Worm (Caenorhabditis elegans) whole organism, early embryonic: ENCODE data around the gene C01G10.18.
"Not testable (repeated sequence)": the region's sequence is repeated elsewhere in the genome, so short reads cannot be mapped to it uniquely, and the experiment has no call there.

Experiments used
- B0310.2 ChIP-seq: sonication (generic microtip); optimal IDR thresholded peaks from 2 replicates; lab custom pipeline; 2016; ENCODE audit warnings: mild to moderate bottlenecking, missing genetic modification characterization, missing compliant biosample characterization
- F13C5.2 ChIP-seq: sonication (generic microtip); optimal IDR thresholded peaks from 2 replicates; lab custom pipeline; 2017; ENCODE audit warnings: mild to moderate bottlenecking, missing genetic modification characterization, inconsistent platforms, missing compliant biosample characterization
- ama-1 ChIP-seq: fragments of 150-350 bp; optimal IDR thresholded peaks from 2 replicates; lab custom pipeline; 2014
- ceh-36 ChIP-seq: sonication (generic microtip); optimal IDR thresholded peaks from 2 replicates; lab custom pipeline; 2016; ENCODE audit warnings: missing genetic modification characterization, inconsistent platforms, missing compliant biosample characterization
- ets-7 ChIP-seq: sonication (generic microtip); optimal IDR thresholded peaks from 2 replicates; lab custom pipeline; 2016; ENCODE audit warnings: missing genotype, missing genetic modification characterization, missing compliant biosample characterization
- hmg-4 ChIP-seq: fragments of 200-800 bp; sonication (Bioruptor generic); optimal IDR thresholded peaks from 2 replicates; lab custom pipeline; 2018; ENCODE audit warnings: mild to moderate bottlenecking, missing genetic modification characterization, missing compliant biosample characterization
- sea-1 ChIP-seq: fragments of 200-800 bp; sonication (Bioruptor generic); conservative IDR thresholded peaks from 2 replicates; pipeline ENCODE4 v1.3.6; 2022; ENCODE audit warnings: missing genetic modification characterization, missing compliant biosample characterization
- tbx-37 ChIP-seq: fragments of 200-800 bp; sonication (Bioruptor generic); conservative IDR thresholded peaks from 2 replicates; pipeline ENCODE4 v1.3.6; 2022; ENCODE audit warnings: missing genetic modification reagents, missing genetic modification characterization, missing compliant biosample characterization

DNA sequence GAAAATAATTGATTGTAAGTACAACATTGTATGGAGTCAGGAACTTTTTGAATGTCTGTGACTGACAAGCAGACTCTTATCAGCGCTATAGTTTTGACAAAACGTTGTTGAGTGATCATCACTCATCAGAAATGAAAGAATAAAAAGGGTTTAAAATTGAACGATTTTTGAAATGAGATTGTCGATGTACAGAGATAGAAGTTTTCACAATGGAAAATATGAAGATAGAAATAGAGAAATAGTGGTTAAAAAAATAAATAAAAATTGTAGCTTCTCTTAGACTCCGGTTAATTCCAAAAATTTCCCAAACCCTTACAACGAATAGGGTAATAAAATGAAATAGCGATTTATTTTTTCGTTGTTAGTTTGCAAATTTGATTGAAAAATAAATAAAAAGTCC, 36.6 kb upstream of the C01G10.18 start, which contains the start of gene ugt-30:
- TF ChIP-seq F13C5.2; ama-1 (lab: Kevin White, UChicago); B0310.2 (tag; lab: Kevin White, UChicago); ceh-36; sea-1 (GFP tag; lab: Robert Waterston, UW); hmg-4; ets-7; tbx-37 (GFP tag; lab: Robert Waterston, UW): not testable (repeated sequence)
